Worm (Caenorhabditis elegans): ENCODE results near the gene gon-14.

DNA sequence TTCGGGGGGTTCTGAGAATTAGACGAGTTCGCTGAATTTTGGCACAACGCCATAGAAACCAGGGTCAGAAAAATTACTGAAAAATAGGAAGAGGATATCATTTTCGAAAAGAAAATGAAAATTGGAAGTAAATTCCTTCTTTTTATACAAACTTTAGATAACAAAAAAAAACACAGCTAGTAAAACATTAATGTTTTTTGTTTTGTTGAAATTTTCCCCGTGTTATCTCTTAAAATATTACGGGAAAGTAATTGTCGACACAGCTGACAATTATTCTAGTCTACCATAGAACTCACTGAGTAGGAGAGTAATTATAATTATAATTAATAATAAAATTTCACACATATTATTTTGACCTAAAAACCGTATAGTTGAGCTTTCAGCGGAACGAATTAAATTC lies 51.9 kb downstream of the gon-14 start, which contains the start of gene spp-26:
- no peak for TF ChIP-seq sea-1 (GFP tag; conservative IDR thresholded peaks at IDR 0.05)
- no peak for TF ChIP-seq ama-1 (optimal IDR thresholded peaks at IDR 0.05)
- TF ChIP-seq scrt-1 (GFP tag; IDR thresholded peaks at IDR 0.05) = no peak
- no peak for TF ChIP-seq flt-1 (GFP tag; IDR thresholded peaks at IDR 0.05)
- no peak for TF ChIP-seq ets-7 (tag; optimal IDR thresholded peaks at IDR 0.05)
- no peak for TF ChIP-seq hnd-1 (tag; optimal IDR thresholded peaks at IDR 0.05)

Data from whole organism, early embryonic.